Worm (Caenorhabditis elegans) whole organism, mixed stage, embryonic: ENCODE data around the gene ZK1193.2.

ENCODE experiments used
- bed-3 ChIP-seq: fragments of 200-800 bp; sonication (Bioruptor generic); optimal IDR thresholded peaks from 3 replicates; lab custom pipeline; 2018; ENCODE audit warnings: mild to moderate bottlenecking, missing genetic modification characterization, moderate library complexity, missing compliant biosample characterization
- blmp-1 ChIP-seq: fragments of 150-350 bp; optimal IDR thresholded peaks from 2 replicates; lab custom pipeline; 2014; ENCODE audit warnings: missing biosample characterization, missing genetic modification characterization
- ceh-39 ChIP-seq: fragments of 150-350 bp; optimal IDR thresholded peaks from 2 replicates; lab custom pipeline; 2014; ENCODE audit warnings: missing biosample characterization, missing genetic modification characterization
- ceh-43 ChIP-seq: fragments of 200-800 bp; sonication (Bioruptor generic); optimal IDR thresholded peaks from 2 replicates; lab custom pipeline; 2018; ENCODE audit warnings: mild to moderate bottlenecking, missing genetic modification characterization, moderate library complexity, missing compliant biosample characterization
- ceh-83 ChIP-seq: fragments of 200-800 bp; sonication (Bioruptor generic); optimal IDR thresholded peaks from 2 replicates; lab custom pipeline; 2018; ENCODE audit warnings: mild to moderate bottlenecking, missing genetic modification characterization, missing compliant biosample characterization
- drap-1 ChIP-seq: fragments of 200-800 bp; sonication (Bioruptor generic); optimal IDR thresholded peaks from 3 replicates; lab custom pipeline; 2018; ENCODE audit warnings: mild to moderate bottlenecking, missing genetic modification characterization, missing compliant biosample characterization
- elt-1 ChIP-seq: sonication (generic microtip); optimal IDR thresholded peaks from 2 replicates; lab custom pipeline; 2017; ENCODE audit warnings: missing genetic modification characterization, mild to moderate bottlenecking, missing compliant biosample characterization, antibody characterized with exemption, moderate library complexity, borderline replicate concordance; ENCODE audit not compliant: insufficient read depth
- flh-1 ChIP-seq: fragments of 200-800 bp; sonication (Bioruptor generic); optimal IDR thresholded peaks from 2 replicates; lab custom pipeline; 2018; ENCODE audit warnings: mild to moderate bottlenecking, missing genetic modification characterization, moderate library complexity, missing compliant biosample characterization
- ham-2 ChIP-seq: fragments of 200-800 bp; sonication (Bioruptor generic); optimal IDR thresholded peaks from 2 replicates; lab custom pipeline; 2018; ENCODE audit warnings: mild to moderate bottlenecking, missing genetic modification characterization, missing compliant biosample characterization
- hlh-1 ChIP-seq: fragments of 150-350 bp; optimal IDR thresholded peaks from 2 replicates; lab custom pipeline; 2014; ENCODE audit warnings: missing biosample characterization, missing genetic modification reagents, missing genetic modification characterization
- lin-13 ChIP-seq: fragments of 150-350 bp; optimal IDR thresholded peaks from 2 replicates; lab custom pipeline; 2014; ENCODE audit warnings: missing biosample characterization, missing genetic modification characterization
- lin-32 ChIP-seq: fragments of 200-800 bp; sonication (Bioruptor generic); optimal IDR thresholded peaks from 2 replicates; lab custom pipeline; 2018; ENCODE audit warnings: mild to moderate bottlenecking, missing genetic modification characterization, missing compliant biosample characterization
- lsy-2 ChIP-seq: fragments of 150-350 bp; optimal IDR thresholded peaks from 2 replicates; lab custom pipeline; 2014; ENCODE audit warnings: missing biosample characterization, missing genetic modification characterization
- mab-5 ChIP-seq: fragments of 150-350 bp; optimal IDR thresholded peaks from 2 replicates; lab custom pipeline; 2014; ENCODE audit warnings: missing biosample characterization, missing genetic modification characterization
- mep-1 ChIP-seq: fragments of 150-350 bp; optimal IDR thresholded peaks from 2 replicates; lab custom pipeline; 2017; ENCODE audit warnings: missing biosample characterization, missing genetic modification reagents, missing genetic modification characterization, inconsistent platforms
- mls-2 ChIP-seq: sonication (generic microtip); optimal IDR thresholded peaks from 2 replicates; lab custom pipeline; 2016; ENCODE audit warnings: mild to moderate bottlenecking, missing genetic modification characterization, moderate library complexity, missing compliant biosample characterization
- nhr-2 ChIP-seq: fragments of 150-350 bp; optimal IDR thresholded peaks from 2 replicates; lab custom pipeline; 2014; ENCODE audit warnings: missing biosample characterization, missing genetic modification characterization
- nhr-237 ChIP-seq: fragments of 150-350 bp; optimal IDR thresholded peaks from 2 replicates; lab custom pipeline; 2014; ENCODE audit warnings: missing biosample characterization, missing genetic modification characterization
- nhr-28 ChIP-seq: fragments of 150-350 bp; optimal IDR thresholded peaks from 2 replicates; lab custom pipeline; 2014; ENCODE audit warnings: missing biosample characterization, missing genetic modification characterization
- nhr-76 ChIP-seq: sonication (generic microtip); optimal IDR thresholded peaks from 2 replicates; lab custom pipeline; 2017; ENCODE audit warnings: missing biosample characterization, missing genetic modification characterization
- pha-4 ChIP-seq: fragments of 150-350 bp; optimal IDR thresholded peaks from 2 replicates; lab custom pipeline; 2018; ENCODE audit warnings: missing biosample characterization, missing genetic modification reagents, missing genetic modification characterization
- sem-2 ChIP-seq: fragments of 200-800 bp; sonication (Bioruptor generic); optimal IDR thresholded peaks from 2 replicates; lab custom pipeline; 2018; ENCODE audit warnings: mild to moderate bottlenecking, missing genetic modification characterization, missing compliant biosample characterization
- snpc-4 ChIP-seq: fragments of 150-350 bp; optimal IDR thresholded peaks from 2 replicates; lab custom pipeline; 2014; ENCODE audit warnings: missing biosample characterization, missing genetic modification characterization
- sptf-1 ChIP-seq: sonication (generic microtip); optimal IDR thresholded peaks from 2 replicates; lab custom pipeline; 2017; ENCODE audit warnings: mild to moderate bottlenecking, missing genetic modification characterization, moderate library complexity, missing compliant biosample characterization
- tbx-8 ChIP-seq: fragments of 200-800 bp; sonication (Bioruptor generic); optimal IDR thresholded peaks from 2 replicates; lab custom pipeline; 2018; ENCODE audit warnings: mild to moderate bottlenecking, missing genetic modification characterization, moderate library complexity, missing compliant biosample characterization
- unc-39 ChIP-seq: fragments of 150-350 bp; optimal IDR thresholded peaks from 2 replicates; lab custom pipeline; 2014; ENCODE audit warnings: missing biosample characterization, missing genetic modification characterization
- unc-62 ChIP-seq: fragments of 150-350 bp; optimal IDR thresholded peaks from 2 replicates; lab custom pipeline; 2014; ENCODE audit warnings: missing biosample characterization, missing genetic modification reagents, missing genetic modification characterization
- zip-8 ChIP-seq: fragments of 150-350 bp; optimal IDR thresholded peaks from 2 replicates; lab custom pipeline; 2014; ENCODE audit warnings: missing biosample characterization, missing genetic modification characterization
- ztf-11 ChIP-seq: fragments of 150-350 bp; optimal IDR thresholded peaks from 2 replicates; lab custom pipeline; 2014; ENCODE audit warnings: missing biosample characterization, missing genetic modification characterization

Gene ZK1193.2

DNA sequence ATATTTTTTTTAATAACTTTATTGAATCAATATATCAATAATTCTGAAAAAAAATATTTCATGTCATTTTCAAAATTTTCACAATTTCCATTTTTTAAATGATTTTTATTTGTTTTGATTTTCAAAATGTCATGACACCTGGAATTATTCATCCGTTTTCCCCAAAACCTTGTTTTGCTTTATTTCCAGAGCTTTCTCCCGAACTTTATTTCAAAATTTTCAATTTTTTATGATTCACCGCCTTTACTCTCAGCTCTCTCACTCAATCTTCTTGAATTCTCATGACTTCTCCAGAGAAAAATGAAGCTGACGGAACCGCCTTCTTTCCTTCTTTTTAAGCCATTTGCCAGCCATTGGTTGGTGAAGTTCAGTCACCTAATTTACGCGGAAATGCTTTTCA is 20.8 kb downstream of the ZK1193.2 start, which contains the start of gene R04A9.1:
Gene R04A9.1 (plus strand): TSS at position 301 of the 400 bp plus-strand sequence.
- TF ChIP-seq ceh-83 (GFP tag; lab: Kevin White, UChicago) (no peak), tbx-8 (GFP tag; lab: Kevin White, UChicago) (no peak), flh-1 (no peak), nhr-2 (tag; lab: Kevin White, UChicago) (no peak), pha-4 (tag; lab: Kevin White, UChicago) (no peak), nhr-76 (tag; lab: Kevin White, UChicago) (no peak), lin-32 (GFP tag; lab: Kevin White, UChicago) (no peak), mls-2 (tag; lab: Kevin White, UChicago) (no peak), blmp-1 (no peak), lsy-2 (tag; lab: Kevin White, UChicago) (no peak)

DNA sequence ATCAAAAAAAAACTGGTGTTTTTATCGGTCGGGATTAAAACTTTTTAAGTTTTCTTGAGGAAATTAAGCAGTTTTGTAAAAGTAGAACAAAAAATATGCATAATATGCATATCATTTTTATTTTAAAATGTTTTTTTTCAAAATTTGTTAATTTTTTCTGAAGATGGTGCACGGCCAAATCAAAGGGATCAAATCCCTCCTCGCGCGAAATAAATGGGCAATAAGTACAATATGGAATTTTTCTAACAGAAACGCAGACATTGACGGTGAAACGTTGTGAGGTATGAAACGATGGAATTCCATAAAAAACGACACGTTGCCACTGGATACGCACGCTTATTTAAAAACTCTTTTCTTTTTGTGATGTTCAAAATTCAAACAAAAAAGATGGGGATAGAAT is 22.5 kb downstream of the ZK1193.2 start:
- TF ChIP-seq unc-62 (GFP tag; lab: Kevin White, UChicago) (no peak), drap-1 (GFP tag; lab: Kevin White, UChicago) (no peak), unc-39 (tag; lab: Kevin White, UChicago) (no peak), ceh-39 (tag; lab: Kevin White, UChicago) (no peak), ham-2 (GFP tag; lab: Kevin White, UChicago) (no peak), pha-4 (tag; lab: Kevin White, UChicago) (no peak), mab-5 (tag; lab: Kevin White, UChicago) (no peak), tbx-8 (GFP tag; lab: Kevin White, UChicago) (no peak), zip-8 (tag; lab: Kevin White, UChicago) (no peak), hlh-1 (tag; lab: Kevin White, UChicago) (no peak), blmp-1 (no peak), sptf-1 (tag; lab: Kevin White, UChicago) (no peak), sem-2 (GFP tag; lab: Kevin White, UChicago) (no peak), nhr-28 (tag; lab: Kevin White, UChicago) (no peak), ztf-11 (tag; lab: Kevin White, UChicago) (no peak), ceh-43 (no peak), mep-1 (tag; lab: Kevin White, UChicago) (no peak), lin-32 (GFP tag; lab: Kevin White, UChicago) (no peak), nhr-76 (tag; lab: Kevin White, UChicago) (no peak)

DNA sequence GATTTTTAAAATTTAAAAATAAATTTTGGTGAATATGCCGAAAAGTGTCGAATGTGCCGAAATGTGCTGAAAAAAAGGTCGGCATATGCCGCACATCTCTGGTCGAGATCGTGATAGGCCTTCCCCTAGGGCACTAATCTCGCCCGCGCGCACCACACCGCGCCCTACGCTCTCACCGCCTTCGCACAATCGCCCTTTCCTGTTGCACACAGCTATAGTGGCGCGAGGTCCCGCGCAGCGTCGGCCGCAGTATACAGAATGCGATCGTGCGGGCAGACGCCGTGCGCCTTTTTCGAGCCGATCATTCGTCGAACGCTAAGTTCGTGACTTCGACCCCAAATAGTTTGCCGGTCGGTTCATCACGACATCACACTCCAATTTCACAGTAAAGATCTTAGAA is 25.9 kb downstream of the ZK1193.2 start:
- TF ChIP-seq hlh-1 (tag; lab: Kevin White, UChicago) (no peak), drap-1 (GFP tag; lab: Kevin White, UChicago) (no peak), sptf-1 (tag; lab: Kevin White, UChicago) (no peak), ceh-83 (GFP tag; lab: Kevin White, UChicago) (no peak), nhr-28 (tag; lab: Kevin White, UChicago) (no peak), ceh-43 (no peak), unc-39 (tag; lab: Kevin White, UChicago) (no peak), unc-62 (GFP tag; lab: Kevin White, UChicago) (no peak), mls-2 (tag; lab: Kevin White, UChicago) (no peak), lsy-2 (tag; lab: Kevin White, UChicago) (no peak), lin-13 (tag; lab: Kevin White, UChicago) (no peak), elt-1 (tag; lab: Kevin White, UChicago) (no peak), mab-5 (tag; lab: Kevin White, UChicago) (no peak), pha-4 (tag; lab: Kevin White, UChicago) (no peak), bed-3 (GFP tag; lab: Kevin White, UChicago) (no peak)
- TF ChIP-seq, all 35 proteins: peak for 0

DNA sequence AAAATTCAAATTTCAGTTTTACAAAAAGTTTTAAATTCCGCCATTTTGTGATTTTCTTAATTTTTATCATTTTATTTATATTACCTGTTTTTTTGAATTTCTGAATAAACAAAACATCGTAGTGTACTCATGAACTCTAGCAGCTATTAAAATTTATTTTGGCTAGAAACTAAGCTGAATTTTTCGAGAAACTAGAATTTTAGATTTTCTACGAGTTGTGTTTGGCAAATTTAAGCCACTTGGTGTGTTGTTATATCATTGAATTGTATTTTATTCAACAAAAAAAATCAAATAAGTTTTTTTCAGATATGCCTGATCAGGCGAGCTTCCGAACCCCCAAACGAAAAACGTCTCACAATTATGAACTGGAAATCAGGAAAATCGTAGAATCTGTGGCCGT is 28.2 kb downstream of the ZK1193.2 start, which contains the start of gene R04A9.6:
Gene R04A9.6 (plus strand): TSS at position 301 of the 400 bp plus-strand sequence.
- TF ChIP-seq hlh-1 (tag; lab: Kevin White, UChicago), result no peak
- TF ChIP-seq nhr-237 (tag; lab: Kevin White, UChicago), result no peak
- TF ChIP-seq, all 35 proteins: peak for 0

DNA sequence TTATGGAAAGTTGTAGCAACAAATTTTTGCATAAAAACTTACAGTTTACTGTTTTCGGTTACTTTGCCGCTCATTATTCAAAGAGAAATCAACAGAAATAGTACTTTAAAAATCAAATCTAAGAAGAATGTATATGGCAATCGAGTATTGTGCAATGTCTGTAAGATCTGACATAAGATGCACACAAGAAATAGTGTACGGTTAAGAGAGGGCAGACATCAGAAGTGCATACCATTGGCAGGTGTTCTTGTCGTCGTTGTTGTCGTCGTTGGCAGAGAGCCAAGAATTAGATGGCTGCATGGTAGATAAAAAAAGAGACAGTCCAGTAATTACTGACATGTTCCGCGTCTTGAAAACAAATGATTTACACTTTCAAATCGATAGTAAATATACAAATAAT is 30.7 kb downstream of the ZK1193.2 start, which contains the start of gene R04A9.7:
Gene R04A9.7 (minus strand): TSS at position 184 of the 400 bp plus-strand sequence.
- TF ChIP-seq mls-2 (tag; lab: Kevin White, UChicago) (no peak), snpc-4 (tag; lab: Kevin White, UChicago) (no peak), nhr-28 (tag; lab: Kevin White, UChicago) (no peak), nhr-2 (tag; lab: Kevin White, UChicago) (peak; percentile 94)
- TF ChIP-seq, all 35 proteins: peak for 1
